Worm (Caenorhabditis elegans): ENCODE results near the gene C09H10.4.

C09H10.4 gene

ce11 chrII:11105981-11106711, 6.2 kb downstream of the C09H10.4 start, which contains the start of gene nasp-1 (continued):
- TF ChIP-seq madf-8 (GFP tag; conservative IDR thresholded peaks at IDR 0.05) (peak; percentile 79), nhr-27 (tag; optimal IDR thresholded peaks at IDR 0.05) (no peak), F52B5.7 (tag; optimal IDR thresholded peaks at IDR 0.05) (no peak), egl-18 (GFP tag; IDR thresholded peaks at IDR 0.05) (no peak), sea-2 (GFP tag; IDR thresholded peaks at IDR 0.05) (no peak), madf-3 (GFP tag; IDR thresholded peaks at IDR 0.05) (no peak), dox-1 (GFP tag; IDR thresholded peaks at IDR 0.05) (peak; percentile 38; the same call in 1 of the 2 replicates), atf-7 (tag; optimal IDR thresholded peaks at IDR 0.05) (no peak), hsf-1 (GFP tag; IDR thresholded peaks at IDR 0.05) (peak; percentile 69; the same call in 1 of the 2 replicates), cebp-2 (GFP tag; IDR thresholded peaks at IDR 0.05) (no peak), ceh-40 (GFP tag; IDR thresholded peaks at IDR 0.05) (no peak), C17E4.6 (GFP tag; IDR thresholded peaks at IDR 0.05) (no peak), tbx-9 (tag; optimal IDR thresholded peaks at IDR 0.05; ENCODE audit: borderline replicate concordance) (no peak), hrde-1 (tag; optimal IDR thresholded peaks at IDR 0.05; ENCODE audit: borderline replicate concordance) (no peak), mxl-1 (tag; optimal IDR thresholded peaks at IDR 0.05) (no peak), attf-3 (GFP tag; conservative IDR thresholded peaks at IDR 0.05) (no peak), xnd-1 (tag; optimal IDR thresholded peaks at IDR 0.05) (peak; percentile 30), lin-26 (GFP tag; IDR thresholded peaks at IDR 0.05) (peak; percentile 48; the same call in 1 of the 2 replicates), lir-1 (GFP tag; conservative IDR thresholded peaks at IDR 0.05) (no peak), B0035.1 (tag; optimal IDR thresholded peaks at IDR 0.05) (no peak), Y79H2A.3 (GFP tag; conservative IDR thresholded peaks at IDR 0.05) (no peak), gei-17 (GFP tag; optimal IDR thresholded peaks at IDR 0.05) (no peak), ama-1 (optimal IDR thresholded peaks at IDR 0.05) (no peak), ama-1 (GFP tag; optimal IDR thresholded peaks at IDR 0.05) (no peak), Y53F4B.3 (GFP tag; IDR thresholded peaks at IDR 0.05) (no peak), hlh-26 (GFP tag; conservative IDR thresholded peaks at IDR 0.05) (no peak), sdz-38 (tag; optimal IDR thresholded peaks at IDR 0.05) (no peak), F33H1.4 (GFP tag; IDR thresholded peaks at IDR 0.05) (peak; percentile 70), let-526 (GFP tag; IDR thresholded peaks at IDR 0.05) (no peak), bed-2 (GFP tag; IDR thresholded peaks at IDR 0.05) (no peak), pha-4 (tag; optimal IDR thresholded peaks at IDR 0.05) (no peak), dpl-1 (GFP tag; optimal IDR thresholded peaks at IDR 0.05) (peak; percentile 83), repo-1 (tag; optimal IDR thresholded peaks at IDR 0.05) (no peak), him-1 (tag; optimal IDR thresholded peaks at IDR 0.05) (no peak), ets-4 (GFP tag; optimal IDR thresholded peaks at IDR 0.05) (no peak), K11D2.4 (GFP tag; IDR thresholded peaks at IDR 0.05) (no peak), ztf-22 (GFP tag; optimal IDR thresholded peaks at IDR 0.05) (no peak), pbrm-1 (GFP tag; IDR thresholded peaks at IDR 0.05) (no peak), chd-7 (tag; optimal IDR thresholded peaks at IDR 0.05) (no peak), Y56A3A.18 (GFP tag; IDR thresholded peaks at IDR 0.05) (no peak), lin-40 (tag; optimal IDR thresholded peaks at IDR 0.05) (no peak), snpc-1.1 (tag; optimal IDR thresholded peaks at IDR 0.05; ENCODE audit: insufficient read depth) (no peak), nfyb-1 (GFP tag; IDR thresholded peaks at IDR 0.05) (no peak), zfh-2 (GFP tag; conservative IDR thresholded peaks at IDR 0.05) (no peak), D2030.7 (GFP tag; IDR thresholded peaks at IDR 0.05) (peak; percentile 81), rec-8 (tag; optimal IDR thresholded peaks at IDR 0.05) (no peak), F49E8.2 (tag; optimal IDR thresholded peaks at IDR 0.05; ENCODE audit: insufficient read depth) (peak; percentile 50), ZK185.1 (tag; optimal IDR thresholded peaks at IDR 0.05; ENCODE audit: poor library complexity, severe bottlenecking) (no peak)
